Worm (Caenorhabditis elegans) whole organism, early embryonic: ENCODE data around the gene num-1.

Experiments used
- B0310.2 ChIP-seq: sonication (generic microtip); optimal IDR thresholded peaks from 2 replicates; lab custom pipeline; 2016; ENCODE audit warnings: mild to moderate bottlenecking, missing genetic modification characterization, missing compliant biosample characterization
- F13C5.2 ChIP-seq: sonication (generic microtip); optimal IDR thresholded peaks from 2 replicates; lab custom pipeline; 2017; ENCODE audit warnings: mild to moderate bottlenecking, missing genetic modification characterization, inconsistent platforms, missing compliant biosample characterization
- aly-1 ChIP-seq: sonication (generic microtip); optimal IDR thresholded peaks from 2 replicates; lab custom pipeline; 2016; ENCODE audit warnings: missing genetic modification characterization, missing compliant biosample characterization
- ama-1 ChIP-seq: fragments of 150-350 bp; optimal IDR thresholded peaks from 2 replicates; lab custom pipeline; 2014
- ceh-13 ChIP-seq: fragments of 200-800 bp; sonication (Bioruptor generic); optimal IDR thresholded peaks from 2 replicates; lab custom pipeline; 2018; ENCODE audit warnings: mild to moderate bottlenecking, missing genetic modification characterization, missing compliant biosample characterization
- ceh-36 ChIP-seq: sonication (generic microtip); optimal IDR thresholded peaks from 2 replicates; lab custom pipeline; 2016; ENCODE audit warnings: missing genetic modification characterization, inconsistent platforms, missing compliant biosample characterization
- ets-7 ChIP-seq: sonication (generic microtip); optimal IDR thresholded peaks from 2 replicates; lab custom pipeline; 2016; ENCODE audit warnings: missing genotype, missing genetic modification characterization, missing compliant biosample characterization
- flt-1 ChIP-seq: fragments of 200-800 bp; sonication (Bioruptor generic); IDR thresholded peaks from 2 replicates; pipeline ENCODE4 v1.3.6; 2022; ENCODE audit warnings: missing genetic modification characterization, missing compliant biosample characterization
- hmbx-1 ChIP-seq: sonication (generic microtip); optimal IDR thresholded peaks from 2 replicates; lab custom pipeline; 2016; ENCODE audit warnings: mild to moderate bottlenecking, missing genetic modification characterization, missing compliant biosample characterization
- hmg-4 ChIP-seq: fragments of 200-800 bp; sonication (Bioruptor generic); optimal IDR thresholded peaks from 2 replicates; lab custom pipeline; 2018; ENCODE audit warnings: mild to moderate bottlenecking, missing genetic modification characterization, missing compliant biosample characterization
- hnd-1 ChIP-seq: sonication (generic microtip); optimal IDR thresholded peaks from 2 replicates; lab custom pipeline; 2016; ENCODE audit warnings: missing genetic modification characterization, missing compliant biosample characterization
- pes-1 ChIP-seq: fragments of 200-800 bp; sonication (Bioruptor generic); IDR thresholded peaks from 2 replicates; pipeline ENCODE4 v1.3.6; 2022; ENCODE audit warnings: missing genetic modification reagents, missing genetic modification characterization, missing compliant biosample characterization
- scrt-1 ChIP-seq: fragments of 200-800 bp; sonication (Bioruptor generic); IDR thresholded peaks from 2 replicates; pipeline ENCODE4 v1.3.6; 2022; ENCODE audit warnings: missing genetic modification characterization, missing compliant biosample characterization
- sea-1 ChIP-seq: fragments of 200-800 bp; sonication (Bioruptor generic); conservative IDR thresholded peaks from 2 replicates; pipeline ENCODE4 v1.3.6; 2022; ENCODE audit warnings: missing genetic modification characterization, missing compliant biosample characterization
- tbx-11 ChIP-seq: fragments of 200-800 bp; sonication (Bioruptor generic); IDR thresholded peaks from 2 replicates; pipeline ENCODE4 v1.3.6; 2022; ENCODE audit warnings: missing genetic modification characterization, missing compliant biosample characterization
- tbx-37 ChIP-seq: fragments of 200-800 bp; sonication (Bioruptor generic); conservative IDR thresholded peaks from 2 replicates; pipeline ENCODE4 v1.3.6; 2022; ENCODE audit warnings: missing genetic modification reagents, missing genetic modification characterization, missing compliant biosample characterization
- tra-4 ChIP-seq: sonication (generic microtip); optimal IDR thresholded peaks from 2 replicates; lab custom pipeline; 2017; ENCODE audit warnings: missing genetic modification characterization, missing compliant biosample characterization

num-1 gene

DNA sequence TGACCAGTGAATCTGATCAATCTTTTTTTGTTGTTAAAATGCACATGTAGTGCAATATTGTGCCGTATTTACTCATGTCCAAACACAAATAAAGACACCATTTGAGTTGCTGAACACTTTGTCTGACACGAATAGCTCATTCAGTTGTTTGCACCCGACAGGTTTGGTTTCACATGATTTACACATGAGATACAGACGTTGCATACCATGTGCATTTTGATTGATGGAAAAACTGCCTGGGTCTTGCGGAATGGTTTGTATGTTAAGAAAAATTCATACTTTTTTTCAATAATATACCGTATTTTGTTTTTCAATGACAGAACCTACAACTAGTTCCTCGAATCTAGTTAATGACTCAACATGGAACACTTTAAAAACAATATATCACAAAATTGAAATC lies 41.6 kb downstream of the num-1 start:
- TF ChIP-seq sea-1, result no peak

DNA sequence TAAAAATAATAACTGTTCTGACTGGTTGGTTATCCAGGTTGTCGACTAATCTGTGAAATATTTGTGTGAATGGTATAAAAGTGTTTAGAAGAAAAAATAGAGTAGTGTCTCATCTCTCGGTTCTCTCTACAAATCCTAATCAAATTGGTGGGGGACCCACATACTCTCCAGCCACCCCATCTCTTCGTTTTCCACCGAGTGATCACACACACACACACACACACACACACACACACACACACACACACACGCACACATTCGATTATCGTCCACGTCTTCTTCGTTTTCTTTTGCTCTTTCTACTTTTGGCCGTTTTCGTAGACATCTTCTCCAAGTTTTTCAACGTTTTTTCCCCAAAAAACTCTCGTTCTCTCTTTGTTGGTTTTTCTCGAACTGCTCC lies 43.5 kb downstream of the num-1 start:
- TF ChIP-seq flt-1, result no peak
- TF ChIP-seq ama-1 (lab: Kevin White, UChicago), result no peak
- TF ChIP-seq tbx-37 (GFP tag; lab: Robert Waterston, UW), result no peak
- TF ChIP-seq sea-1, result no peak
- no peak for TF ChIP-seq pes-1 (GFP tag; lab: Robert Waterston, UW)
- TF ChIP-seq scrt-1 (GFP tag; lab: Robert Waterston, UW), result no peak
- no peak for TF ChIP-seq ets-7 (tag; lab: Kevin White, UChicago)
- TF ChIP-seq hmbx-1 (tag; lab: Kevin White, UChicago), result no peak
- no peak for TF ChIP-seq F13C5.2 (tag; lab: Kevin White, UChicago)
- TF ChIP-seq aly-1 (tag; lab: Kevin White, UChicago), result no peak
- no peak for TF ChIP-seq tbx-11 (GFP tag; lab: Robert Waterston, UW)
- no peak for TF ChIP-seq hnd-1 (tag; lab: Kevin White, UChicago)
- no peak for TF ChIP-seq ceh-13 (GFP tag; lab: Kevin White, UChicago)
- TF ChIP-seq B0310.2 (tag; lab: Kevin White, UChicago), result no peak
- no peak for TF ChIP-seq tra-4
- no peak for TF ChIP-seq hmg-4
- no peak for TF ChIP-seq ceh-36 (tag; lab: Kevin White, UChicago)

DNA sequence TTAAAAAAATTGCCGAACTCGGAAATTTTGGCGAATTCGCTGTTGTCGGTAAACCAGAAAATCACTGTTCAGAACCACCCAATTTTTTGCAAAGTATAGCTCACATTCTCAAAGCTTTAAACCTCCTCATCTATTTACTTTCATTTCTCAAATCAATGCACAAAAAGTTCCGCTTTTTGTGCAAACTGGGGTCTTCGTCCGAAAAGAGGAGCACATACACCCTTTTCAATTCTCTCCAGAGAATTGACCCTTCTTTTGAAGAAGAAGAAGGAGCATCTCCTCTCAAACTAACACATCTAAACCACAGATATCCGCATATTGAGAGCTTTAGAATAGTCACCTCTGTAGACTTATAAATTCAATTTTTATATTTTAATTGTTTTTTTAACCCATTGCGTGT lies 45.7 kb downstream of the num-1 start:
- no peak for TF ChIP-seq hnd-1 (tag; lab: Kevin White, UChicago)
- no peak for TF ChIP-seq B0310.2 (tag; lab: Kevin White, UChicago)
- no peak for TF ChIP-seq hmg-4
- no peak for TF ChIP-seq ceh-13 (GFP tag; lab: Kevin White, UChicago)
- no peak for TF ChIP-seq ets-7 (tag; lab: Kevin White, UChicago)
- no peak for TF ChIP-seq hmbx-1 (tag; lab: Kevin White, UChicago)
- no peak for TF ChIP-seq ama-1 (lab: Kevin White, UChicago)

DNA sequence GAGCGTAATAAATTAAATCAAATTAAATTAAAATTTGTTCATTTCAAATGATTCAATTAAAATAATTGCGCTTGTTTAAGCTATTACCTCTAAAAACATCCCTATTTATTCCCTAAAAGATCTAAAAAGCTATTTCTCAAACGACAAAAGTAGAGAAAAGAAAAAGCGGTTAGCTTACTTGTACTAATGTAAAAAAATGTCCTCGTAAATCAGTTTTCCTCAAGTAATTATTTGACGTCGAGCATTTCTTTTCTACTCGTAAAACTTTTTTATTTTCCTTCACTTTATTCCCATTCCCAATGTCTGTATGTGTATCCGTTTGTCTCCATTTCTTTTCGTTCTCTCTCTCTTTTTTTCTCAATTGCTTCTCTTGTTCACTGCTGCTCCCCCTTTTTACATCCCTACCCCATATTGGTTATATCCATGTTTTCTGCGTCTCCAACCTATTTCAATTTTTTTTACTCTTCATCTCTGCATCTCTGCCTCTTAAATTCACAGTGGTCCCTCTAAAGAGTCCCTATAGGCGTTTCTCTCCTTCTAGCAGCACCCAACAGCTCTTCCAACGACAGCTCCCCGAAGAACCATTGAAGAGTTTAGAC lies 49.6 kb downstream of the num-1 start, which contains the start of gene unc-80:
unc-80 (plus strand) TSS at position 533 of the 599 bp plus-strand sequence.
- TF ChIP-seq hmg-4 (no peak), tbx-11 (GFP tag; lab: Robert Waterston, UW) (no peak), F13C5.2 (tag; lab: Kevin White, UChicago) (no peak)
